Worm (Caenorhabditis elegans) whole organism, L1 larva: ENCODE data around the gene rsa-2.
A peak's percentile ranks its signal among the peaks of the same experiment; 100 is the strongest.

Experiments
- C04F5.9 ChIP-seq: sonication (generic microtip); optimal IDR thresholded peaks from 2 replicates; lab custom pipeline; 2016; ENCODE audit warnings: missing genetic modification characterization, missing compliant biosample characterization
- C16A3.4 ChIP-seq: fragments of 150-350 bp; optimal IDR thresholded peaks from 2 replicates; lab custom pipeline; 2014; ENCODE audit warnings: missing biosample characterization, missing genetic modification characterization
- C34B4.2 ChIP-seq: sonication (generic microtip); optimal IDR thresholded peaks from 2 replicates; lab custom pipeline; 2017; ENCODE audit warnings: mild to moderate bottlenecking, missing genetic modification characterization, missing compliant biosample characterization
- F16B12.6 ChIP-seq: fragments of 150-350 bp; optimal IDR thresholded peaks from 2 replicates; lab custom pipeline; 2014; ENCODE audit warnings: missing biosample characterization, missing genetic modification characterization
- Y116A8C.19 ChIP-seq: sonication (generic microtip); optimal IDR thresholded peaks from 2 replicates; lab custom pipeline; 2016; ENCODE audit warnings: missing compliant biosample characterization, missing genetic modification characterization, borderline replicate concordance
- aha-1 ChIP-seq: fragments of 150-350 bp; optimal IDR thresholded peaks from 2 replicates; lab custom pipeline; 2014; ENCODE audit warnings: missing biosample characterization, missing genetic modification characterization
- alr-1 ChIP-seq: fragments of 200-800 bp; sonication (Bioruptor generic); optimal IDR thresholded peaks from 2 replicates; lab custom pipeline; 2018; ENCODE audit warnings: borderline replicate concordance, mild to moderate bottlenecking, missing genetic modification characterization, missing compliant biosample characterization
- ama-1 ChIP-seq: fragments of 150-350 bp; optimal IDR thresholded peaks from 2 replicates; lab custom pipeline; 2014
- ceh-63 ChIP-seq: fragments of 200-800 bp; sonication (Bioruptor generic); optimal IDR thresholded peaks from 2 replicates; lab custom pipeline; 2018; ENCODE audit warnings: mild to moderate bottlenecking, missing genetic modification characterization, missing compliant biosample characterization
- ceh-8 ChIP-seq: fragments of 200-800 bp; sonication (Bioruptor generic); optimal IDR thresholded peaks from 2 replicates; lab custom pipeline; 2018; ENCODE audit warnings: mild to moderate bottlenecking, missing genetic modification characterization, moderate library complexity, missing compliant biosample characterization
- ceh-82 ChIP-seq, 3 experiments: fragments of 150-350 bp in 1 of 3; sonication (generic microtip) in 2 of 3; optimal IDR thresholded peaks; 2 replicates each; lab custom pipeline; 2014 to 2017; ENCODE audit warnings: missing biosample characterization in 3 of 3, missing genetic modification characterization in 3 of 3
- ceh-88 ChIP-seq: fragments of 200-800 bp; sonication (Bioruptor generic); IDR thresholded peaks from 2 replicates; pipeline ENCODE4 v1.3.6; 2022; ENCODE audit warnings: missing genetic modification characterization, missing compliant biosample characterization
- ceh-90 ChIP-seq: sonication (generic microtip); optimal IDR thresholded peaks from 2 replicates; lab custom pipeline; 2016; ENCODE audit warnings: missing genetic modification characterization, missing compliant biosample characterization
- ces-1 ChIP-seq: fragments of 150-350 bp; optimal IDR thresholded peaks from 2 replicates; lab custom pipeline; 2014; ENCODE audit warnings: missing biosample characterization, missing genetic modification reagents, missing genetic modification characterization
- dsc-1 ChIP-seq: sonication (generic microtip); optimal IDR thresholded peaks from 2 replicates; lab custom pipeline; 2016; ENCODE audit warnings: mild to moderate bottlenecking, missing genetic modification characterization, missing compliant biosample characterization
- efl-3 ChIP-seq: fragments of 200-800 bp; sonication (Bioruptor generic); optimal IDR thresholded peaks from 2 replicates; lab custom pipeline; 2018; ENCODE audit warnings: mild to moderate bottlenecking, missing genetic modification characterization, missing compliant biosample characterization
- elt-3 ChIP-seq, 6 experiments: fragments of 150-350 bp in 1 of 6; sonication (generic microtip); optimal IDR thresholded peaks; 2 replicates each; lab custom pipeline; 2017 to 2018; ENCODE audit warnings: missing biosample characterization in 6 of 6, missing genetic modification characterization in 6 of 6, inconsistent platforms in 1 of 6
- ets-5 ChIP-seq: fragments of 200-800 bp; sonication (Bioruptor generic); IDR thresholded peaks from 2 replicates; pipeline ENCODE4 v1.3.6; 2022; ENCODE audit warnings: missing genetic modification characterization, missing compliant biosample characterization
- fkh-4 ChIP-seq: sonication (generic microtip); optimal IDR thresholded peaks from 2 replicates; lab custom pipeline; 2016; ENCODE audit warnings: missing compliant biosample characterization, missing genetic modification characterization, borderline replicate concordance
- fkh-8 ChIP-seq: sonication (generic microtip); optimal IDR thresholded peaks from 2 replicates; lab custom pipeline; 2016; ENCODE audit warnings: mild to moderate bottlenecking, missing genetic modification characterization, missing compliant biosample characterization
- fos-1 ChIP-seq: fragments of 150-350 bp; optimal IDR thresholded peaks from 2 replicates; lab custom pipeline; 2014; ENCODE audit warnings: missing biosample characterization, missing genetic modification characterization
- isw-1 ChIP-seq: fragments of 200-800 bp; sonication (Bioruptor generic); IDR thresholded peaks from 2 replicates; pipeline ENCODE4 v1.3.6; 2022; ENCODE audit warnings: missing genetic modification characterization, missing compliant biosample characterization
- jun-1 ChIP-seq: fragments of 150-350 bp; optimal IDR thresholded peaks from 2 replicates; lab custom pipeline; 2014; ENCODE audit warnings: missing biosample characterization, missing genetic modification reagents, missing genetic modification characterization
- lin-13 ChIP-seq: fragments of 150-350 bp; optimal IDR thresholded peaks from 2 replicates; lab custom pipeline; 2014; ENCODE audit warnings: missing biosample characterization, missing genetic modification reagents, missing genetic modification characterization
- lin-14 ChIP-seq: fragments of 200-800 bp; sonication (Bioruptor generic); optimal IDR thresholded peaks from 2 replicates; lab custom pipeline; 2018; ENCODE audit warnings: mild to moderate bottlenecking, missing genetic modification characterization, moderate library complexity, missing compliant biosample characterization
- lin-15B ChIP-seq: fragments of 150-350 bp; sonication (generic microtip); optimal IDR thresholded peaks from 3 replicates; lab custom pipeline; 2014; ENCODE audit warnings: missing biosample characterization, missing genetic modification characterization
- lir-3 ChIP-seq: sonication (generic microtip); optimal IDR thresholded peaks from 2 replicates; lab custom pipeline; 2016; ENCODE audit warnings: mild to moderate bottlenecking, missing genetic modification characterization, moderate library complexity, missing compliant biosample characterization; ENCODE audit not compliant: poor library complexity
- lsy-2 ChIP-seq, 2 experiments: fragments of 150-350 bp; optimal IDR thresholded peaks; 2 replicates each; lab custom pipeline; 2014; ENCODE audit warnings: missing biosample characterization in 2 of 2, missing genetic modification characterization in 2 of 2
- mdl-1 ChIP-seq, 2 experiments: fragments of 150-350 bp; optimal IDR thresholded peaks; 2 replicates each; lab custom pipeline; 2014 to 2017; ENCODE audit warnings: missing biosample characterization in 2 of 2, missing genetic modification characterization in 2 of 2, inconsistent platforms in 1 of 2
- mep-1 ChIP-seq: fragments of 150-350 bp; optimal IDR thresholded peaks from 2 replicates; lab custom pipeline; 2014; ENCODE audit warnings: missing biosample characterization, missing genetic modification characterization
- nhr-12 ChIP-seq: sonication (generic microtip); optimal IDR thresholded peaks from 2 replicates; lab custom pipeline; 2017; ENCODE audit warnings: missing biosample characterization, missing genetic modification characterization
- nhr-237 ChIP-seq: fragments of 150-350 bp; optimal IDR thresholded peaks from 2 replicates; lab custom pipeline; 2014; ENCODE audit warnings: missing biosample characterization, missing genetic modification characterization
- nhr-28 ChIP-seq: fragments of 150-350 bp; optimal IDR thresholded peaks from 2 replicates; lab custom pipeline; 2014; ENCODE audit warnings: missing biosample characterization, missing genetic modification characterization
- nhr-47 ChIP-seq: sonication (generic microtip); optimal IDR thresholded peaks from 2 replicates; lab custom pipeline; 2016; ENCODE audit warnings: mild to moderate bottlenecking, missing genetic modification characterization, moderate library complexity, missing compliant biosample characterization
- nhr-71 ChIP-seq: sonication (generic microtip); optimal IDR thresholded peaks from 2 replicates; lab custom pipeline; 2016; ENCODE audit warnings: mild to moderate bottlenecking, missing genetic modification characterization, moderate library complexity, missing compliant biosample characterization
- nhr-76 ChIP-seq: sonication (generic microtip); optimal IDR thresholded peaks from 2 replicates; lab custom pipeline; 2017; ENCODE audit warnings: missing biosample characterization, missing genetic modification characterization
- nhr-84 ChIP-seq: sonication (generic microtip); optimal IDR thresholded peaks from 2 replicates; lab custom pipeline; 2017; ENCODE audit warnings: missing biosample characterization, missing genetic modification characterization
- nhr-85 ChIP-seq: sonication (generic microtip); peaks from one replicate; lab custom pipeline; 2016; ENCODE audit warnings: missing genetic modification characterization, inconsistent platforms, missing compliant biosample characterization
- nhr-90 ChIP-seq: sonication (generic microtip); optimal IDR thresholded peaks from 2 replicates; lab custom pipeline; 2016; ENCODE audit warnings: mild to moderate bottlenecking, missing genetic modification characterization, missing compliant biosample characterization; ENCODE audit not compliant: poor library complexity
- pax-3 ChIP-seq: fragments of 200-800 bp; sonication (Bioruptor generic); optimal IDR thresholded peaks from 2 replicates; lab custom pipeline; 2018; ENCODE audit warnings: mild to moderate bottlenecking, missing genetic modification characterization, moderate library complexity, missing compliant biosample characterization
- snpc-4 ChIP-seq: fragments of 150-350 bp; optimal IDR thresholded peaks from 2 replicates; lab custom pipeline; 2014; ENCODE audit warnings: missing biosample characterization, missing genetic modification characterization
- snu-23 ChIP-seq: sonication (generic microtip); optimal IDR thresholded peaks from 2 replicates; lab custom pipeline; 2016; ENCODE audit warnings: missing genetic modification characterization, missing compliant biosample characterization
- sptf-1 ChIP-seq: fragments of 150-350 bp; optimal IDR thresholded peaks from 2 replicates; lab custom pipeline; 2014; ENCODE audit warnings: missing biosample characterization, missing genetic modification characterization
- sup-37 ChIP-seq: fragments of 200-800 bp; sonication (Bioruptor generic); optimal IDR thresholded peaks from 2 replicates; lab custom pipeline; 2018; ENCODE audit warnings: mild to moderate bottlenecking, missing genetic modification characterization, missing compliant biosample characterization
- tbx-2 ChIP-seq: sonication (generic microtip); optimal IDR thresholded peaks from 2 replicates; lab custom pipeline; 2016; ENCODE audit warnings: missing genetic modification characterization, missing compliant biosample characterization
- tlp-1 ChIP-seq: fragments of 150-350 bp; optimal IDR thresholded peaks from 2 replicates; lab custom pipeline; 2014; ENCODE audit warnings: missing biosample characterization, missing genetic modification characterization
- unc-130 ChIP-seq: fragments of 150-350 bp; optimal IDR thresholded peaks from 2 replicates; lab custom pipeline; 2017; ENCODE audit warnings: missing biosample characterization, missing genetic modification characterization, inconsistent platforms
- unc-30 ChIP-seq: sonication (generic microtip); optimal IDR thresholded peaks from 2 replicates; lab custom pipeline; 2017; ENCODE audit warnings: missing biosample characterization, missing genetic modification characterization
- unc-62 ChIP-seq: fragments of 150-350 bp; optimal IDR thresholded peaks from 2 replicates; lab custom pipeline; 2014; ENCODE audit warnings: missing biosample characterization, missing genetic modification reagents, missing genetic modification characterization
- vab-15 ChIP-seq: sonication (generic microtip); optimal IDR thresholded peaks from 2 replicates; lab custom pipeline; 2017; ENCODE audit warnings: missing genotype, mild to moderate bottlenecking, missing genetic modification characterization, missing compliant biosample characterization
- xbp-1 ChIP-seq: sonication (generic microtip); optimal IDR thresholded peaks from 2 replicates; lab custom pipeline; 2016; ENCODE audit warnings: missing genetic modification characterization, missing compliant biosample characterization
- zag-1 ChIP-seq: fragments of 150-350 bp; optimal IDR thresholded peaks from 2 replicates; lab custom pipeline; 2014; ENCODE audit warnings: missing biosample characterization, missing genetic modification characterization
- ztf-11 ChIP-seq, 2 experiments: sonication (generic microtip); optimal IDR thresholded peaks; 2 replicates each; lab custom pipeline; 2016 to 2017; ENCODE audit warnings: missing genetic modification characterization in 2 of 2, missing biosample characterization in 1 of 2, missing compliant biosample characterization in 1 of 2

rsa-2 gene

DNA sequence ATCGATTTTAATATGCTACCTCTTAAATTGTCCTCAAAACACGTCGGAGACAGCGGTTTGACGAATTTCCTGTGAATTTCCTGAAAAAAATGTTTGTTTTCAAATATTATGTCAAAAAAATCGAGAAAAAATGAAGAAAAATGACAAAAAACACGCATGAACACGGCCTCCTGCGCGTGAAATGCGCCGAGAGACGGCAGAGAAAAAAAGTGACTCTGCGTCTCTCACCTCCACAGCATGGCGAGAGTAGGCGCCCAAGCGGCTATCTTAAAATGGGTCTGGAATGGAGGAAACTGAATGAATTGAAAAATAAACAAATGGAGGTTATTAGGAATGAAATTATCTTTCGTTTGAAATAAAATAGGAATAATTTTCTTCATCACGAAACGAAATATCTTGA is 47.5 kb downstream of the rsa-2 start (continued):
- TF ChIP-seq sup-37 (GFP tag; lab: Kevin White, UChicago) (peak; percentile 34), nhr-71 (peak; percentile 88), F16B12.6 (peak; percentile 59), lsy-2 (tag; optimal IDR thresholded peaks at IDR 0.05; lab: Kevin White, UChicago) (peak; percentile 61 to 74), dsc-1 (tag; lab: Kevin White, UChicago) (peak; percentile 82), C04F5.9 (tag; lab: Kevin White, UChicago) (peak; percentile 69), C34B4.2 (no peak), ceh-8 (GFP tag; lab: Kevin White, UChicago) (peak; percentile 62), tbx-2 (tag; lab: Kevin White, UChicago) (peak; percentile 84), tlp-1 (tag; lab: Kevin White, UChicago) (no peak), lin-15B (tag; lab: Kevin White, UChicago) (peak; percentile 57), mdl-1 (tag; optimal IDR thresholded peaks at IDR 0.05; lab: Kevin White, UChicago) (peak in 1 of 2 experiments; percentile 20), nhr-76 (tag; lab: Kevin White, UChicago) (no peak), aha-1 (tag; lab: Kevin White, UChicago) (no peak), C16A3.4 (tag; lab: Kevin White, UChicago) (peak; percentile 29), Y116A8C.19 (tag; lab: Kevin White, UChicago) (no peak), ceh-88 (GFP tag; lab: Robert Waterston, UW) (0 out of 2 replicates have a peak, but pooled peaks have one; percentile 17), fkh-4 (peak; percentile 57), mep-1 (tag; lab: Kevin White, UChicago) (peak; percentile 72), jun-1 (peak; percentile 33), vab-15 (peak; percentile 82), zag-1 (tag; lab: Kevin White, UChicago) (no peak), ceh-90 (tag; lab: Kevin White, UChicago) (peak; percentile 74), nhr-12 (no peak), fkh-8 (peak; percentile 72), efl-3 (GFP tag; lab: Kevin White, UChicago) (peak; percentile 65), lin-14 (GFP tag; lab: Kevin White, UChicago) (no peak), snu-23 (GFP tag; lab: Kevin White, UChicago) (peak; percentile 86), nhr-28 (tag; lab: Kevin White, UChicago) (no peak), nhr-47 (peak; percentile 91), pax-3 (tag; lab: Kevin White, UChicago) (peak; percentile 72), snpc-4 (tag; lab: Kevin White, UChicago) (peak; percentile 74), ztf-11 (tag; optimal IDR thresholded peaks at IDR 0.05; lab: Kevin White, UChicago) (peak in 1 of 2 experiments; percentile 67), ets-5 (no peak), nhr-90 (tag; lab: Kevin White, UChicago) (peak; percentile 78), xbp-1 (tag; lab: Kevin White, UChicago) (peak; percentile 75), nhr-85 (peak; percentile 70), ces-1 (GFP tag; lab: Kevin White, UChicago) (no peak), sptf-1 (tag; lab: Kevin White, UChicago) (no peak), ama-1 (lab: Kevin White, UChicago) (no peak), nhr-237 (tag; lab: Kevin White, UChicago) (no peak), nhr-84 (tag; lab: Kevin White, UChicago) (no peak), lir-3 (tag; lab: Kevin White, UChicago) (peak; percentile 73), fos-1 (tag; lab: Kevin White, UChicago) (no peak), unc-130 (no peak), unc-62 (GFP tag; lab: Kevin White, UChicago) (no peak), ceh-63 (GFP tag; lab: Kevin White, UChicago) (no peak), ceh-82 (tag; optimal IDR thresholded peaks at IDR 0.05; lab: Kevin White, UChicago) (peak; percentile 50 to 89 (median 83)), alr-1 (tag; lab: Kevin White, UChicago) (peak; percentile 43), elt-3 (tag; optimal IDR thresholded peaks at IDR 0.05; lab: Kevin White, UChicago) (peak in 1 of 6 experiments; percentile 45), lin-13 (GFP tag; lab: Kevin White, UChicago) (peak; percentile 8), isw-1 (GFP tag; lab: Robert Waterston, UW) (peak; percentile 71), unc-30 (tag; lab: Kevin White, UChicago) (no peak)
